Fruit fly (Drosophila melanogaster) whole organism, embryonic: Measurements from ENCODE around the gene Abl.
A peak's percentile ranks its signal among the peaks of the same experiment; 100 is the strongest.

Source experiments
- Ada2b ChIP-seq: fragments of 200-800 bp; sonication (Bioruptor generic); IDR thresholded peaks from 2 replicates; pipeline ENCODE4 v1.3.6; 2022; ENCODE audit warnings: missing biosample characterization, missing genetic modification characterization
- CG10147 ChIP-seq: fragments of 200-800 bp; sonication (Bioruptor generic); optimal IDR thresholded peaks from 2 replicates; lab custom pipeline; 2019; ENCODE audit warnings: missing biosample characterization, mild to moderate bottlenecking, missing genetic modification characterization, moderate library complexity
- CG10209 ChIP-seq: fragments of 200-800 bp; sonication (Bioruptor generic); optimal IDR thresholded peaks from 3 replicates; lab custom pipeline; 2017; ENCODE audit warnings: missing biosample characterization, mild to moderate bottlenecking, missing genetic modification characterization, missing genetic modification reagents
- CG11723 ChIP-seq: fragments of 200-800 bp; sonication (Bioruptor generic); optimal IDR thresholded peaks from 2 replicates; lab custom pipeline; 2017; ENCODE audit warnings: missing biosample characterization, mild to moderate bottlenecking, missing genetic modification characterization
- CG12104 ChIP-seq: fragments of 200-800 bp; sonication (Bioruptor generic); optimal IDR thresholded peaks from 3 replicates; lab custom pipeline; 2016; ENCODE audit warnings: missing biosample characterization, missing genetic modification characterization
- CG1529 ChIP-seq: fragments of 200-800 bp; sonication (Bioruptor generic); optimal IDR thresholded peaks from 3 replicates; lab custom pipeline; 2018; ENCODE audit warnings: missing biosample characterization, missing genetic modification characterization
- CG17186 ChIP-seq: fragments of 200-800 bp; sonication (Bioruptor generic); optimal IDR thresholded peaks from 3 replicates; lab custom pipeline; 2017; ENCODE audit warnings: missing biosample characterization, missing genetic modification reagents, missing genetic modification characterization
- CG17612 ChIP-seq: fragments of 200-800 bp; sonication (Bioruptor generic); IDR thresholded peaks from 2 replicates; pipeline ENCODE4 v1.3.6; 2022; ENCODE audit warnings: missing biosample characterization, missing genetic modification characterization
- CG2202 ChIP-seq: fragments of 200-800 bp; sonication (Bioruptor generic); optimal IDR thresholded peaks from 2 replicates; lab custom pipeline; 2018; ENCODE audit warnings: missing biosample characterization, mild to moderate bottlenecking, missing genetic modification characterization
- CG31441 ChIP-seq: fragments of 200-800 bp; sonication (Bioruptor generic); IDR thresholded peaks from 2 replicates; pipeline ENCODE4 v1.3.6; 2022; ENCODE audit warnings: missing biosample characterization, missing genetic modification characterization
- CG3407 ChIP-seq: fragments of 200-800 bp; sonication (Bioruptor generic); optimal IDR thresholded peaks from 2 replicates; lab custom pipeline; 2018; ENCODE audit warnings: missing biosample characterization, mild to moderate bottlenecking, missing genetic modification characterization
- CG3995 ChIP-seq: fragments of 200-800 bp; sonication (Bioruptor generic); optimal IDR thresholded peaks from 3 replicates; lab custom pipeline; 2016; ENCODE audit warnings: missing biosample characterization, missing genetic modification characterization
- CG4360 ChIP-seq: fragments of 200-800 bp; sonication (Bioruptor generic); IDR thresholded peaks from 2 replicates; pipeline ENCODE4 v1.3.6; 2022; ENCODE audit warnings: missing biosample characterization, missing genetic modification characterization
- CG4707 ChIP-seq: fragments of 200-800 bp; sonication (Bioruptor generic); optimal IDR thresholded peaks from 2 replicates; lab custom pipeline; 2018; ENCODE audit warnings: missing biosample characterization, mild to moderate bottlenecking, missing genetic modification characterization, moderate library complexity
- CG7357 ChIP-seq: fragments of 200-800 bp; sonication (Bioruptor generic); IDR thresholded peaks from 3 replicates; pipeline ENCODE4 v1.3.6; 2022; ENCODE audit warnings: missing biosample characterization, missing genetic modification characterization
- CG7786 ChIP-seq: fragments of 200-800 bp; sonication (Bioruptor generic); optimal IDR thresholded peaks from 2 replicates; lab custom pipeline; 2016; ENCODE audit warnings: missing biosample characterization, missing genetic modification characterization
- CG7928 ChIP-seq: fragments of 200-800 bp; sonication (Bioruptor generic); optimal IDR thresholded peaks from 2 replicates; lab custom pipeline; 2017; ENCODE audit warnings: missing biosample characterization, mild to moderate bottlenecking, missing genetic modification characterization
- CG8290 ChIP-seq, 3 experiments: fragments of 200-800 bp; sonication (Bioruptor generic); optimal IDR thresholded peaks; 2 replicates each; lab custom pipeline; 2016 to 2019; ENCODE audit warnings: missing biosample characterization in 3 of 3, missing genetic modification characterization in 3 of 3, mild to moderate bottlenecking in 2 of 3, moderate library complexity in 1 of 3
- CrebB ChIP-seq: fragments of 200-800 bp; sonication (Bioruptor generic); optimal IDR thresholded peaks from 3 replicates; lab custom pipeline; 2018; ENCODE audit warnings: missing biosample characterization, mild to moderate bottlenecking, missing genetic modification characterization
- Dip3 ChIP-seq: fragments of 200-800 bp; sonication (Bioruptor generic); optimal IDR thresholded peaks from 3 replicates; lab custom pipeline; 2016; ENCODE audit warnings: missing biosample characterization, missing genetic modification characterization
- Dll ChIP-seq: fragments of 200-800 bp; sonication (Bioruptor generic); IDR thresholded peaks from 4 replicates; pipeline ENCODE4 v1.3.6; 2022; ENCODE audit warnings: missing biosample characterization, missing genetic modification characterization; ENCODE audit not compliant: partially characterized antibody
- HLH3B ChIP-seq: fragments of 200-800 bp; sonication (Bioruptor generic); IDR thresholded peaks from 2 replicates; pipeline ENCODE4 v1.3.6; 2022; ENCODE audit warnings: missing biosample characterization, missing genetic modification characterization
- HLH54F ChIP-seq: fragments of 200-800 bp; sonication (Bioruptor generic); optimal IDR thresholded peaks from 3 replicates; lab custom pipeline; 2016; ENCODE audit warnings: missing biosample characterization, missing genetic modification characterization
- Hmr ChIP-seq: fragments of 200-800 bp; sonication (Bioruptor generic); optimal IDR thresholded peaks from 3 replicates; lab custom pipeline; 2017; ENCODE audit warnings: mild to moderate bottlenecking, missing biosample characterization, missing genetic modification reagents, missing genetic modification characterization
- Lpt ChIP-seq: fragments of >200 bp; optimal IDR thresholded peaks from 2 replicates; lab custom pipeline; 2018; ENCODE audit warnings: missing biosample characterization, missing genetic modification characterization
- NFAT ChIP-seq: fragments of 200-800 bp; sonication (Bioruptor generic); IDR thresholded peaks from 2 replicates; pipeline ENCODE4 v1.3.6; 2022; ENCODE audit warnings: missing biosample characterization, missing genetic modification characterization
- Oli ChIP-seq: fragments of 200-800 bp; sonication (Bioruptor generic); optimal IDR thresholded peaks from 2 replicates; lab custom pipeline; 2018; ENCODE audit warnings: missing biosample characterization, mild to moderate bottlenecking, missing genetic modification characterization, moderate library complexity
- Opbp ChIP-seq: fragments of 200-800 bp; sonication (Bioruptor generic); IDR thresholded peaks from 3 replicates; pipeline ENCODE4 v1.3.6; 2022; ENCODE audit warnings: missing biosample characterization, missing genetic modification characterization; ENCODE audit not compliant: partially characterized antibody
- Pdp1 ChIP-seq, 2 experiments: fragments of 200-800 bp; sonication (Bioruptor generic); optimal IDR thresholded peaks; 3 replicates each; lab custom pipeline; 2016; ENCODE audit warnings: missing biosample characterization in 2 of 2, missing genetic modification characterization in 2 of 2, mild to moderate bottlenecking in 1 of 2, moderate library complexity in 1 of 2
- Rx ChIP-seq: fragments of 200-800 bp; sonication (Bioruptor generic); IDR thresholded peaks from 2 replicates; pipeline ENCODE4 v1.3.6; 2022; ENCODE audit warnings: missing biosample characterization, missing genetic modification characterization
- Side ChIP-seq: fragments of 200-800 bp; sonication (Bioruptor generic); optimal IDR thresholded peaks from 2 replicates; lab custom pipeline; 2016; ENCODE audit warnings: missing biosample characterization, missing genetic modification characterization
- Sin3A ChIP-seq: fragments of >200 bp; optimal IDR thresholded peaks from 2 replicates; lab custom pipeline; 2018
- bab2 ChIP-seq: fragments of 200-800 bp; sonication (Bioruptor generic); optimal IDR thresholded peaks from 2 replicates; lab custom pipeline; 2016; ENCODE audit warnings: missing biosample characterization, missing genetic modification characterization
- bcd ChIP-seq: fragments of 200-800 bp; sonication (Bioruptor generic); optimal IDR thresholded peaks from 2 replicates; lab custom pipeline; 2017; ENCODE audit warnings: missing biosample characterization, mild to moderate bottlenecking, missing genetic modification characterization
- bsh ChIP-seq, 2 experiments: fragments of 200-800 bp; sonication (Bioruptor generic); optimal IDR thresholded peaks; 2 replicates each; lab custom pipeline; 2017 to 2018; ENCODE audit warnings: mild to moderate bottlenecking in 2 of 2, missing biosample characterization in 2 of 2, missing genetic modification characterization in 2 of 2, moderate library complexity in 1 of 2
- cato ChIP-seq: fragments of 200-800 bp; sonication (Bioruptor generic); optimal IDR thresholded peaks from 2 replicates; lab custom pipeline; 2016; ENCODE audit warnings: missing biosample characterization, missing genetic modification characterization, borderline replicate concordance
- chn ChIP-seq: fragments of 200-800 bp; sonication (Bioruptor generic); optimal IDR thresholded peaks from 2 replicates; lab custom pipeline; 2016; ENCODE audit warnings: missing biosample characterization, missing genetic modification characterization
- ems ChIP-seq: fragments of 200-800 bp; sonication (Bioruptor generic); optimal IDR thresholded peaks from 3 replicates; lab custom pipeline; 2016; ENCODE audit warnings: missing biosample characterization, missing genetic modification characterization
- fd102C ChIP-seq: fragments of 200-800 bp; sonication (Bioruptor generic); optimal IDR thresholded peaks from 2 replicates; lab custom pipeline; 2018; ENCODE audit warnings: missing biosample characterization, mild to moderate bottlenecking, missing genetic modification characterization, moderate library complexity
- fd64A ChIP-seq: fragments of 200-800 bp; sonication (Bioruptor generic); optimal IDR thresholded peaks from 3 replicates; lab custom pipeline; 2018; ENCODE audit warnings: missing biosample characterization, mild to moderate bottlenecking, missing genetic modification characterization
- fu2 ChIP-seq: fragments of 200-800 bp; sonication (Bioruptor generic); optimal IDR thresholded peaks from 2 replicates; lab custom pipeline; 2016; ENCODE audit warnings: missing biosample characterization, missing genetic modification characterization
- gro ChIP-seq: fragments of 200-800 bp; sonication (Bioruptor generic); optimal IDR thresholded peaks from 2 replicates; lab custom pipeline; 2016; ENCODE audit warnings: missing biosample characterization, missing genetic modification characterization
- ham ChIP-seq: fragments of 200-800 bp; sonication (Bioruptor generic); IDR thresholded peaks from 2 replicates; pipeline ENCODE4 v1.3.6; 2022; ENCODE audit warnings: missing biosample characterization, missing genetic modification characterization
- hb ChIP-seq: fragments of 200-800 bp; sonication (Bioruptor generic); IDR thresholded peaks from 3 replicates; pipeline ENCODE4 v1.3.6; 2022; ENCODE audit warnings: missing biosample characterization, missing genetic modification characterization; ENCODE audit not compliant: partially characterized antibody
- prd ChIP-seq, 3 experiments: fragments of >200 bp in 2 of 3; fragments of 200-800 bp in 1 of 3; sonication (Bioruptor generic) in 1 of 3; optimal IDR thresholded peaks in 2 of 3; IDR thresholded peaks in 1 of 3; 2 replicates in 2 of 3; 3 replicates in 1 of 3; pipeline versions ENCODE4 v1.3.6 to Lab custom; 2017 to 2022; ENCODE audit warnings: missing biosample characterization in 1 of 3, missing genetic modification characterization in 1 of 3
- sr ChIP-seq: fragments of 200-800 bp; sonication (Bioruptor generic); IDR thresholded peaks from 3 replicates; pipeline ENCODE4 v1.3.6; 2022; ENCODE audit warnings: missing biosample characterization, missing genetic modification characterization
- stc ChIP-seq: fragments of 200-800 bp; sonication (Bioruptor generic); IDR thresholded peaks from 2 replicates; pipeline ENCODE4 v1.3.6; 2022; ENCODE audit warnings: missing biosample characterization, missing genetic modification characterization
- trh ChIP-seq: fragments of 200-800 bp; sonication (Bioruptor generic); optimal IDR thresholded peaks from 2 replicates; lab custom pipeline; 2016; ENCODE audit warnings: missing biosample characterization, missing genetic modification characterization
- zen2 ChIP-seq: fragments of 200-800 bp; sonication (Bioruptor generic); IDR thresholded peaks from 3 replicates; pipeline ENCODE4 v1.3.6; 2022; ENCODE audit warnings: missing biosample characterization, missing genetic modification characterization; ENCODE audit not compliant: partially characterized antibody

Gene Abl

dm6 chr3L:16581201-16581705 is 66.4 kb downstream of the Abl start, which contains the start of gene Smn (continued):
- TF ChIP-seq Dll (GFP tag; lab: Robert Waterston, UW) (peak; percentile 91), Oli (tag; lab: Kevin White, UChicago) (no peak), Side (GFP tag; lab: Kevin White, UChicago) (peak; percentile 67), CG7786 (GFP tag; lab: Kevin White, UChicago) (peak; percentile 59), CG12104 (GFP tag; lab: Kevin White, UChicago) (peak; percentile 11), CG7928 (peak; percentile 26), trh (GFP tag; lab: Kevin White, UChicago) (no peak), CG10209 (GFP tag; lab: Kevin White, UChicago) (peak; percentile 24), ems (GFP tag; lab: Kevin White, UChicago) (no peak), CG3407 (GFP tag; lab: Kevin White, UChicago) (peak; percentile 34), gro (GFP tag; lab: Kevin White, UChicago) (no peak), CG2202 (tag; lab: Kevin White, UChicago) (no peak), CG4707 (GFP tag; lab: Kevin White, UChicago) (no peak), CG17612 (GFP tag; lab: Robert Waterston, UW) (no peak), CrebB (tag; lab: Kevin White, UChicago) (no peak), CG1529 (GFP tag; lab: Kevin White, UChicago) (no peak), CG7357 (GFP tag; lab: Robert Waterston, UW) (no peak), Sin3A (lab: Kevin White, UChicago) (peak; percentile 37), CG31441 (peak; percentile 53; the same call in 1 of the 2 replicates), chn (GFP tag; lab: Kevin White, UChicago) (peak; percentile 29), CG3995 (GFP tag; lab: Kevin White, UChicago) (peak; percentile 79), fd102C (GFP tag; lab: Kevin White, UChicago) (no peak), CG11723 (GFP tag; lab: Kevin White, UChicago) (peak; percentile 10), bcd (GFP tag; lab: Kevin White, UChicago) (no peak), Hmr (GFP tag; lab: Kevin White, UChicago) (peak; percentile 51), CG8290 (GFP tag; optimal IDR thresholded peaks at IDR 0.05; lab: Kevin White, UChicago) (peak; percentile 68), CG8290 (tag; optimal IDR thresholded peaks at IDR 0.05; lab: Kevin White, UChicago) (peak; percentile 13 to 67), CG10147 (peak; percentile 52), Dip3 (GFP tag; lab: Kevin White, UChicago) (peak; percentile 55), CG4360 (GFP tag; lab: Robert Waterston, UW) (no peak), Opbp (peak; percentile 78; the same call in 2 of the 3 replicates), hb (GFP tag; lab: Robert Waterston, UW) (peak; percentile 83), CG17186 (GFP tag; lab: Kevin White, UChicago) (peak; percentile 16), ham (GFP tag; lab: Robert Waterston, UW) (no peak), zen2 (peak; percentile 70; the same call in 2 of the 3 replicates), Rx (no peak), fd64A (GFP tag; lab: Kevin White, UChicago) (no peak), HLH54F (GFP tag; lab: Kevin White, UChicago) (peak; percentile 60), Ada2b (peak; percentile 15; the same call in 1 of the 2 replicates), stc (GFP tag; lab: Robert Waterston, UW) (no peak), Lpt (GFP tag; lab: Kevin White, UChicago) (no peak), sr (GFP tag; lab: Robert Waterston, UW) (no peak), Pdp1 (GFP tag; optimal IDR thresholded peaks at IDR 0.05; lab: Kevin White, UChicago) (peak; percentile 5 to 50), prd (optimal IDR thresholded peaks at IDR 0.05; lab: Kevin White, UChicago) (no peak), prd (GFP tag; IDR thresholded peaks at IDR 0.05; lab: Robert Waterston, UW) (0 out of 3 replicates have a peak, but pooled peaks have one; percentile 13), fu2 (peak; percentile 51), HLH3B (GFP tag; lab: Robert Waterston, UW) (no peak), bsh (GFP tag; optimal IDR thresholded peaks at IDR 0.05; lab: Kevin White, UChicago) (peak in 1 of 2 experiments; percentile 30), bab2 (GFP tag; lab: Kevin White, UChicago) (peak; percentile 46), cato (GFP tag; lab: Kevin White, UChicago) (no peak), NFAT (peak; percentile 43; the same call in 1 of the 2 replicates)
